Worm (Caenorhabditis elegans): Measurements from ENCODE around the gene ctg-2.

ce11 chrII:8506759-8507158 is 8.1 kb upstream of the ctg-2 start:
- TF ChIP-seq lin-39 (tag; optimal IDR thresholded peaks at IDR 0.05) (no peak), fos-1 (tag; optimal IDR thresholded peaks at IDR 0.05) (peak; percentile 51), ceh-16 (tag; optimal IDR thresholded peaks at IDR 0.05) (no peak), ztf-4 (tag; optimal IDR thresholded peaks at IDR 0.05) (no peak), nhr-6 (tag; optimal IDR thresholded peaks at IDR 0.05) (no peak), ama-1 (optimal IDR thresholded peaks at IDR 0.05) (no peak)

All from whole organism, L2 larva.